Fruit fly (Drosophila melanogaster): Measurements from ENCODE around the gene zfh1.
A peak's percentile ranks its signal among the peaks of the same experiment; 100 is the strongest.

Gene zfh1

DNA sequence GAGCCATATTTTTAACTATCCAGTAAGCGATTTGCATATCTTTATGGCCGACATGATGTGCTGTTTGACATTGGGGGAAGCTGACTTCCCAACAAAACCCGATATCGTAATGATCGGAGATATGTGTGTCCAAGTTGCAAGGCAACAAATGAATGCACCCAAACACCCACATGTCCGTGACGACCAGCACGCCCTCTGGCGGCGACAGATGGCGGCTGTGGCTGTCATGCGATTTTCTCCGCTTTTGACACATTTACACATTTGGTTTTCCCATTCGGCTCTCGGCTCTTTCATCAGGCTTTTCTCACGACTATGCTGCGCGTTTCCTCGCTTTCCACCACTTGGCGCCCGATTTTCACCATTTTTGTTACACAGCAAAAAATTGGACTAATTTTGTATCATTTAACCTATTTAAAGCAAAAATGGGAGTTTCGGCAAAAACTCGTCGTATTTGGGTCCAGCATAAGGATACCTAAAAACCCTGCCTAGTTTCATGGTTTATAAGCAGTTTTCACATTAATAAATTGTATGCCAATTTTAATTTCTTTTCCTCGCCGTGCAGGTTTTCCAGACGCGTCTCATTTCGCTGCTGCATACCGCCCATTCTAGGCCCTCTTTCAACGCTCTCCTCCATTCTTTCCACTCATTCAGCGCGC, 49.0 kb downstream of the zfh1 start (continued):
- TF ChIP-seq dysf (GFP tag; IDR thresholded peaks at IDR 0.05) (peak; percentile 62), Camta (GFP tag; optimal IDR thresholded peaks at IDR 0.05) (no peak), ap (GFP tag; IDR thresholded peaks at IDR 0.05) (0 out of 2 replicates have a peak, but pooled peaks have one; percentile 25), tin (GFP tag; optimal IDR thresholded peaks at IDR 0.05) (peak; percentile 15), gem (tag; optimal IDR thresholded peaks at IDR 0.05) (peak; percentile 54), lbe (GFP tag; optimal IDR thresholded peaks at IDR 0.05) (no peak), CG10209 (GFP tag; optimal IDR thresholded peaks at IDR 0.05) (peak; percentile 8), CG13287 (GFP tag; IDR thresholded peaks at IDR 0.05; ENCODE audit: partially characterized antibody) (no peak), Deaf1 (tag; optimal IDR thresholded peaks at IDR 0.05) (no peak), CG15011 (GFP tag; optimal IDR thresholded peaks at IDR 0.05) (no peak), tup (GFP tag; optimal IDR thresholded peaks at IDR 0.05) (no peak), CG14965 (GFP tag; optimal IDR thresholded peaks at IDR 0.05; ENCODE audit: borderline replicate concordance) (no peak), phol (tag; optimal IDR thresholded peaks at IDR 0.05) (peak; percentile 24), wor (GFP tag; IDR thresholded peaks at IDR 0.05) (peak; percentile 36; the same call in 1 of the 2 replicates), sima (GFP tag; optimal IDR thresholded peaks at IDR 0.05) (no peak), CG8944 (GFP tag; optimal IDR thresholded peaks at IDR 0.05) (peak; percentile 3), CG3847 (GFP tag; IDR thresholded peaks at IDR 0.05) (no peak), Pdp1 (GFP tag; optimal IDR thresholded peaks at IDR 0.05) (peak in 1 of 2 experiments; percentile 16), Xrp1 (GFP tag; IDR thresholded peaks at IDR 0.05) (peak; percentile 47; the same call in 1 of the 2 replicates), Sox102F (GFP tag; optimal IDR thresholded peaks at IDR 0.05) (peak; percentile 64), slou (GFP tag; optimal IDR thresholded peaks at IDR 0.05) (no peak), Hr3 (GFP tag; optimal IDR thresholded peaks at IDR 0.05) (peak; percentile 38), da (GFP tag; optimal IDR thresholded peaks at IDR 0.05) (no peak), CG17328 (GFP tag; IDR thresholded peaks at IDR 0.05) (peak; percentile 37; the same call in 1 of the 2 replicates), jumu (GFP tag; optimal IDR thresholded peaks at IDR 0.05) (peak; percentile 18), CG16863 (GFP tag; optimal IDR thresholded peaks at IDR 0.05) (peak; percentile 23), NC2β (GFP tag; optimal IDR thresholded peaks at IDR 0.05) (peak; percentile 28), E2f2 (GFP tag; IDR thresholded peaks at IDR 0.05) (0 out of 2 replicates have a peak, but pooled peaks have one; percentile 32)

DNA sequence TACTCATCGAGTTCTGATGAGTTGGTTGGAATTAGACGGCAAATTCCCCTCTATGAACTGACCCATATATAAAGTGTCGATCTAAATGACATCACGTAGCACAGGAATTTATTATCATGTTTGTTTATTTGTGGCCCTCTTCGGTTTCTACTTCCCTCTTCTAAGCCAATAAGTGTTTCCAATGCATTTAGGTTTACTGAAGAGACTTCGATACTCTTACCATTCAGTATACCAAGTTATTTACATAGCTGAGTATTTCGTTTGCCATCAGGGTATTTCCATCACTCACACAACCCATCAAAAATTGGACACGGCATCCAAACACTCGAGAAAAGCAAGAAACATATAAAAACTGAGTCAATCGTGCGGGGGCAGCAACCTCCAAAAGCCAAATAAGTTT, 50.5 kb downstream of the zfh1 start:
- TF ChIP-seq CG1603 (tag; optimal IDR thresholded peaks at IDR 0.05) (peak; percentile 14), Atf6 (GFP tag; IDR thresholded peaks at IDR 0.05) (no peak), CG2202 (tag; optimal IDR thresholded peaks at IDR 0.05) (no peak), CG11398 (GFP tag; optimal IDR thresholded peaks at IDR 0.05) (no peak), CG7839 (tag; optimal IDR thresholded peaks at IDR 0.05) (no peak), CG1233 (GFP tag; optimal IDR thresholded peaks at IDR 0.05) (peak; percentile 18), CG15601 (tag; optimal IDR thresholded peaks at IDR 0.05) (peak; percentile 21), corto (GFP tag; optimal IDR thresholded peaks at IDR 0.05) (no peak), ash1 (GFP tag; optimal IDR thresholded peaks at IDR 0.05) (no peak), CG17568 (GFP tag; optimal IDR thresholded peaks at IDR 0.05) (peak; percentile 2), z (GFP tag; IDR thresholded peaks at IDR 0.05) (no peak), HLH54F (GFP tag; optimal IDR thresholded peaks at IDR 0.05) (no peak), crol (GFP tag; IDR thresholded peaks at IDR 0.05) (no peak), Med (GFP tag) (peak; percentile 53), gem (tag; optimal IDR thresholded peaks at IDR 0.05) (peak; percentile 15), pros (GFP tag; optimal IDR thresholded peaks at IDR 0.05) (no peak), sr (GFP tag; IDR thresholded peaks at IDR 0.05) (0 out of 3 replicates have a peak, but pooled peaks have one; percentile 47), eve (GFP tag; optimal IDR thresholded peaks at IDR 0.05) (peak in 1 of 2 experiments; percentile 16), sd (tag; optimal IDR thresholded peaks at IDR 0.05) (peak; percentile 68), CG12769 (tag; optimal IDR thresholded peaks at IDR 0.05) (peak; percentile 62), CG2678 (tag; optimal IDR thresholded peaks at IDR 0.05) (peak; percentile 18), CG13894 (tag; optimal IDR thresholded peaks at IDR 0.05) (peak; percentile 12), Atf-2 (GFP tag; optimal IDR thresholded peaks at IDR 0.05) (no peak)
